Fruit fly (Drosophila melanogaster): Measurements from ENCODE around the gene Chd1.

- TF ChIP-seq Ets96B (tag; optimal IDR thresholded peaks at IDR 0.05) (no peak), eg (GFP tag; IDR thresholded peaks at IDR 0.05) (no peak), CG15336 (GFP tag; IDR thresholded peaks at IDR 0.05) (no peak), CG6163 (GFP tag; IDR thresholded peaks at IDR 0.05) (no peak), Gug (GFP tag; IDR thresholded peaks at IDR 0.05) (no peak), net (GFP tag; optimal IDR thresholded peaks at IDR 0.05) (no peak)
Observed at dm6 chr2L:2993236-2993635, 5.7 kb upstream of the Chd1 start.

Measured in whole organism, prepupa.